Worm (Caenorhabditis elegans): ENCODE results near the gene ule-3.

DNA sequence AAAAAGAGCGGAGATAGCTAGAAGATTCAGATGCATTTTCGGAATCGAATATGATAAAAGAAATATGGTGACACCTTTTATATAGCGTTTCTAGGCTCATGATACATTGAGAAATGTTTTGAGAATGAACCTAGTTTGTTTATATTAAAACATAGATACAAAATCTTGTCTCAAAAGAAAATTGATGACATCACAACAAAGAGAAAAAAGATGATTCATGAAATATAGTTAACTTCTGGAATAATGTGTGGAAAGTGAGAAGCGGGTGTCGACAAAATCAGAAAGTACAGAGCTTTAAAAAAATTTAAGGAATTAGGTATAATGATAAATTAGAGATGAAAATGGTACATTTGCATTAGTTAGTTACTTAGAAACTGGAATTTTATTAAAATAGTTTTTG, 823 bp upstream of the ule-3 start, which contains the start of gene D1054.10:
- TF ChIP-seq ets-5 (GFP tag; IDR thresholded peaks at IDR 0.05) (no peak), elt-3 (tag; optimal IDR thresholded peaks at IDR 0.05) (no peak), mdl-1 (tag; optimal IDR thresholded peaks at IDR 0.05) (no peak), blmp-1 (tag; optimal IDR thresholded peaks at IDR 0.05) (no peak), ceh-82 (tag; optimal IDR thresholded peaks at IDR 0.05) (no peak), pag-3 (tag; optimal IDR thresholded peaks at IDR 0.05; ENCODE audit: borderline replicate concordance, insufficient read depth) (no peak), jun-1 (tag; optimal IDR thresholded peaks at IDR 0.05) (no peak), snpc-4 (tag; optimal IDR thresholded peaks at IDR 0.05) (no peak), ceh-8 (GFP tag; optimal IDR thresholded peaks at IDR 0.05) (no peak), nhr-237 (tag; optimal IDR thresholded peaks at IDR 0.05) (no peak), nhr-47 (tag; optimal IDR thresholded peaks at IDR 0.05) (no peak), ceh-90 (tag; optimal IDR thresholded peaks at IDR 0.05) (no peak), aha-1 (tag; optimal IDR thresholded peaks at IDR 0.05) (no peak), unc-130 (tag; optimal IDR thresholded peaks at IDR 0.05) (no peak)
